Worm (Caenorhabditis elegans) whole organism, L3 larva: Measurements from ENCODE around the gene syd-1.

Experiments
- ama-1 ChIP-seq: fragments of 150-350 bp; optimal IDR thresholded peaks from 2 replicates; lab custom pipeline; 2018
- ceh-82 ChIP-seq: fragments of 150-350 bp; optimal IDR thresholded peaks from 2 replicates; lab custom pipeline; 2014; ENCODE audit warnings: missing biosample characterization, missing genetic modification characterization
- elt-3 ChIP-seq, 3 experiments: fragments of 150-350 bp in 1 of 3; sonication (generic microtip) in 2 of 3; optimal IDR thresholded peaks; 2 replicates in 2 of 3; 4 replicates in 1 of 3; lab custom pipeline; 2014 to 2017; ENCODE audit warnings: missing biosample characterization in 3 of 3, missing genetic modification characterization in 3 of 3
- mml-1 ChIP-seq: fragments of 150-350 bp; sonication (generic microtip); optimal IDR thresholded peaks from 3 replicates; lab custom pipeline; 2014; ENCODE audit warnings: missing biosample characterization, missing genetic modification characterization
- nhr-23 ChIP-seq: fragments of 150-350 bp; optimal IDR thresholded peaks from 2 replicates; lab custom pipeline; 2014; ENCODE audit warnings: missing biosample characterization, missing genetic modification reagents, missing genetic modification characterization
- nhr-237 ChIP-seq: fragments of 150-350 bp; optimal IDR thresholded peaks from 2 replicates; lab custom pipeline; 2014; ENCODE audit warnings: missing biosample characterization, missing genetic modification characterization
- pqm-1 ChIP-seq: fragments of 150-350 bp; optimal IDR thresholded peaks from 2 replicates; lab custom pipeline; 2017; ENCODE audit warnings: missing biosample characterization, missing genetic modification characterization, inconsistent platforms
- unc-62 ChIP-seq: fragments of 150-350 bp; sonication (generic microtip); optimal IDR thresholded peaks from 4 replicates; lab custom pipeline; 2014; ENCODE audit warnings: missing biosample characterization, missing genetic modification reagents, missing genetic modification characterization
- ztf-11 ChIP-seq: fragments of 150-350 bp; optimal IDR thresholded peaks from 2 replicates; lab custom pipeline; 2014; ENCODE audit warnings: missing biosample characterization, missing genetic modification characterization
- ztf-4 ChIP-seq: fragments of 150-350 bp; optimal IDR thresholded peaks from 2 replicates; lab custom pipeline; 2014; ENCODE audit warnings: missing biosample characterization, missing genetic modification characterization

ce11 chrII:7575614-7576013 is 19.1 kb downstream of the syd-1 start, which contains the start of gene F35D2.1:
- TF ChIP-seq mml-1 (no peak), ztf-4 (no peak), ama-1 (no peak), ceh-82 (tag; lab: Kevin White, UChicago) (no peak), nhr-237 (tag; lab: Kevin White, UChicago) (no peak), nhr-23 (tag; lab: Kevin White, UChicago) (no peak), unc-62 (GFP tag; lab: Kevin White, UChicago) (no peak), pqm-1 (tag; lab: Kevin White, UChicago) (no peak), elt-3 (tag; optimal IDR thresholded peaks at IDR 0.05; lab: Kevin White, UChicago) (no peak), ztf-11 (tag; lab: Kevin White, UChicago) (no peak)
